Fruit fly (Drosophila melanogaster) whole organism, embryonic: ENCODE data around the gene CG3091.

Experiments
- Awh ChIP-seq: fragments of 200-800 bp; sonication (Bioruptor generic); IDR thresholded peaks from 2 replicates; pipeline ENCODE4, ENCODE4 v1.3.6; 2022; ENCODE audit warnings: missing biosample characterization, missing genetic modification characterization
- CG10654 ChIP-seq: fragments of 200-800 bp; sonication (Bioruptor generic); optimal IDR thresholded peaks from 2 replicates; lab custom pipeline; 2016; ENCODE audit warnings: missing biosample characterization, missing genetic modification characterization
- CG11085 ChIP-seq: fragments of 200-800 bp; sonication (Bioruptor generic); IDR thresholded peaks from 2 replicates; pipeline ENCODE4 v1.3.6; 2022; ENCODE audit warnings: missing biosample characterization, missing genetic modification characterization
- CG12659 ChIP-seq: fragments of 200-800 bp; sonication (Bioruptor generic); optimal IDR thresholded peaks from 3 replicates; lab custom pipeline; 2017; ENCODE audit warnings: mild to moderate bottlenecking, missing biosample characterization, missing genetic modification reagents, missing genetic modification characterization
- CG13287 ChIP-seq: fragments of 200-800 bp; sonication (Bioruptor generic); IDR thresholded peaks from 2 replicates; pipeline ENCODE4 v1.3.6; 2022; ENCODE audit warnings: missing biosample characterization, missing genetic modification characterization; ENCODE audit not compliant: partially characterized antibody
- CG13624 ChIP-seq: fragments of 200-800 bp; sonication (Bioruptor generic); optimal IDR thresholded peaks from 2 replicates; lab custom pipeline; 2016; ENCODE audit warnings: missing biosample characterization, missing genetic modification characterization
- CG13775 ChIP-seq: fragments of 200-800 bp; sonication (Bioruptor generic); optimal IDR thresholded peaks from 3 replicates; lab custom pipeline; 2017; ENCODE audit warnings: missing biosample characterization, mild to moderate bottlenecking, missing genetic modification characterization
- CG13894 ChIP-seq: fragments of 200-800 bp; sonication (Bioruptor generic); optimal IDR thresholded peaks from 3 replicates; lab custom pipeline; 2018; ENCODE audit warnings: missing biosample characterization, mild to moderate bottlenecking, missing genetic modification characterization, moderate library complexity
- CG14014 ChIP-seq: fragments of 200-800 bp; sonication (Bioruptor generic); IDR thresholded peaks from 2 replicates; pipeline ENCODE4 v1.3.6; 2022; ENCODE audit warnings: missing biosample characterization, missing genetic modification characterization
- CG14050 ChIP-seq: fragments of 200-800 bp; sonication (Bioruptor generic); IDR thresholded peaks from 3 replicates; pipeline ENCODE4 v1.3.6; 2022; ENCODE audit warnings: missing biosample characterization, missing genetic modification characterization
- CG15696 ChIP-seq: fragments of 200-800 bp; sonication (Bioruptor generic); optimal IDR thresholded peaks from 2 replicates; lab custom pipeline; 2019; ENCODE audit warnings: missing biosample characterization, mild to moderate bottlenecking, missing genetic modification characterization, moderate library complexity
- CG17829 ChIP-seq: fragments of 200-800 bp; optimal IDR thresholded peaks from 2 replicates; lab custom pipeline; 2019; ENCODE audit warnings: missing biosample characterization, mild to moderate bottlenecking, missing genetic modification characterization, moderate library complexity
- CG1792 ChIP-seq: fragments of 200-800 bp; sonication (Bioruptor generic); optimal IDR thresholded peaks from 2 replicates; lab custom pipeline; 2016; ENCODE audit warnings: missing biosample characterization, missing genetic modification characterization
- CG2202 ChIP-seq: fragments of 200-800 bp; sonication (Bioruptor generic); optimal IDR thresholded peaks from 2 replicates; lab custom pipeline; 2018; ENCODE audit warnings: missing biosample characterization, mild to moderate bottlenecking, missing genetic modification characterization
- CG30403 ChIP-seq: fragments of 200-800 bp; sonication (Bioruptor generic); optimal IDR thresholded peaks from 3 replicates; lab custom pipeline; 2016; ENCODE audit warnings: missing biosample characterization, missing genetic modification characterization
- CG31224 ChIP-seq: fragments of 200-800 bp; sonication (Bioruptor generic); IDR thresholded peaks from 2 replicates; pipeline ENCODE4 v1.3.6; 2022; ENCODE audit warnings: missing biosample characterization, missing genetic modification characterization
- CG31365 ChIP-seq: fragments of 200-800 bp; sonication (Bioruptor generic); optimal IDR thresholded peaks from 2 replicates; lab custom pipeline; 2018; ENCODE audit warnings: missing biosample characterization, mild to moderate bottlenecking, missing genetic modification characterization
- CG32767 ChIP-seq: fragments of 200-800 bp; sonication (Bioruptor generic); IDR thresholded peaks from 2 replicates; pipeline ENCODE4 v1.3.6; 2022; ENCODE audit warnings: missing biosample characterization, missing genetic modification characterization
- CG34224 ChIP-seq: fragments of 200-800 bp; sonication (Bioruptor generic); IDR thresholded peaks from 3 replicates; pipeline ENCODE4 v1.3.6; 2022; ENCODE audit warnings: missing biosample characterization, missing genetic modification characterization; ENCODE audit not compliant: partially characterized antibody
- CG43689 ChIP-seq: fragments of 200-800 bp; sonication (Bioruptor generic); IDR thresholded peaks from 2 replicates; pipeline ENCODE4 v1.3.6; 2022; ENCODE audit warnings: missing biosample characterization, missing genetic modification characterization
- CG7786 ChIP-seq: fragments of 200-800 bp; sonication (Bioruptor generic); optimal IDR thresholded peaks from 2 replicates; lab custom pipeline; 2016; ENCODE audit warnings: missing biosample characterization, missing genetic modification characterization
- CG7987 ChIP-seq: fragments of 200-800 bp; sonication (Bioruptor generic); optimal IDR thresholded peaks from 2 replicates; lab custom pipeline; 2018; ENCODE audit warnings: missing biosample characterization, mild to moderate bottlenecking, missing genetic modification characterization, moderate library complexity
- CG8281 ChIP-seq: fragments of 200-800 bp; sonication (Bioruptor generic); optimal IDR thresholded peaks from 2 replicates; lab custom pipeline; 2018; ENCODE audit warnings: missing biosample characterization, mild to moderate bottlenecking, missing genetic modification characterization, moderate library complexity
- CG8359 ChIP-seq: fragments of 200-800 bp; sonication (Bioruptor generic); optimal IDR thresholded peaks from 2 replicates; lab custom pipeline; 2017; ENCODE audit warnings: missing biosample characterization, mild to moderate bottlenecking, missing genetic modification characterization, borderline replicate concordance
- Camta ChIP-seq: fragments of 200-800 bp; sonication (Bioruptor generic); optimal IDR thresholded peaks from 2 replicates; lab custom pipeline; 2016; ENCODE audit warnings: missing biosample characterization, missing genetic modification characterization
- CoRest ChIP-seq: fragments of 200-800 bp; sonication (Bioruptor generic); optimal IDR thresholded peaks from 3 replicates; lab custom pipeline; 2018; ENCODE audit warnings: missing biosample characterization, mild to moderate bottlenecking, missing genetic modification characterization, moderate library complexity
- Doc2 ChIP-seq: fragments of 200-800 bp; sonication (Bioruptor generic); IDR thresholded peaks from 2 replicates; pipeline ENCODE4 v1.3.6; 2022; ENCODE audit warnings: missing biosample characterization, missing genetic modification characterization
- Doc3 ChIP-seq: fragments of 200-800 bp; sonication (Bioruptor generic); IDR thresholded peaks from 3 replicates; pipeline ENCODE4 v1.3.6; 2022; ENCODE audit warnings: missing biosample characterization, missing genetic modification characterization; ENCODE audit not compliant: partially characterized antibody
- NFAT ChIP-seq: fragments of 200-800 bp; sonication (Bioruptor generic); IDR thresholded peaks from 2 replicates; pipeline ENCODE4 v1.3.6; 2022; ENCODE audit warnings: missing biosample characterization, missing genetic modification characterization
- abd-A ChIP-seq: fragments of 200-800 bp; sonication (Bioruptor generic); optimal IDR thresholded peaks from 3 replicates; lab custom pipeline; 2019; ENCODE audit warnings: missing biosample characterization, mild to moderate bottlenecking, missing genetic modification characterization, moderate library complexity
- ase ChIP-seq: fragments of 200-800 bp; sonication (Bioruptor generic); IDR thresholded peaks from 3 replicates; pipeline ENCODE4 v1.3.6; 2022; ENCODE audit warnings: missing biosample characterization, missing genetic modification characterization
- bbx ChIP-seq: fragments of 200-800 bp; sonication (Bioruptor generic); IDR thresholded peaks from 2 replicates; pipeline ENCODE4 v1.3.6; 2022; ENCODE audit warnings: missing biosample characterization, missing genetic modification characterization; ENCODE audit not compliant: partially characterized antibody
- bcd ChIP-seq: fragments of 200-800 bp; sonication (Bioruptor generic); optimal IDR thresholded peaks from 2 replicates; lab custom pipeline; 2017; ENCODE audit warnings: missing biosample characterization, mild to moderate bottlenecking, missing genetic modification characterization
- cato ChIP-seq: fragments of 200-800 bp; sonication (Bioruptor generic); optimal IDR thresholded peaks from 2 replicates; lab custom pipeline; 2016; ENCODE audit warnings: missing biosample characterization, missing genetic modification characterization, borderline replicate concordance
- chif ChIP-seq, 2 experiments: fragments of 200-800 bp; sonication (Bioruptor generic); optimal IDR thresholded peaks; 3 replicates each; lab custom pipeline; 2016; ENCODE audit warnings: missing biosample characterization in 2 of 2, missing genetic modification characterization in 2 of 2
- chinmo ChIP-seq: fragments of 200-800 bp; sonication (Bioruptor generic); IDR thresholded peaks from 4 replicates; pipeline ENCODE4 v1.3.6; 2022; ENCODE audit warnings: missing biosample characterization, missing genetic modification characterization; ENCODE audit not compliant: partially characterized antibody
- chn ChIP-seq: fragments of 200-800 bp; sonication (Bioruptor generic); optimal IDR thresholded peaks from 2 replicates; lab custom pipeline; 2016; ENCODE audit warnings: missing biosample characterization, missing genetic modification characterization
- crp ChIP-seq, 2 experiments: fragments of 200-800 bp; sonication (Bioruptor generic); optimal IDR thresholded peaks; 2 replicates in 1 of 2; 3 replicates in 1 of 2; lab custom pipeline; 2017; ENCODE audit warnings: missing biosample characterization in 2 of 2, missing genetic modification characterization in 2 of 2, mild to moderate bottlenecking in 1 of 2, moderate library complexity in 1 of 2
- eve ChIP-seq, 2 experiments: fragments of >200 bp; optimal IDR thresholded peaks; 2 replicates each; lab custom pipeline; 2017; ENCODE audit warnings: missing biosample characterization in 2 of 2, missing genetic modification characterization in 2 of 2
- ewg ChIP-seq: fragments of 200-800 bp; sonication (Bioruptor generic); optimal IDR thresholded peaks from 3 replicates; lab custom pipeline; 2017; ENCODE audit warnings: mild to moderate bottlenecking, missing biosample characterization, missing genetic modification reagents, missing genetic modification characterization
- eyg ChIP-seq: fragments of 200-800 bp; sonication (Bioruptor generic); optimal IDR thresholded peaks from 3 replicates; lab custom pipeline; 2016; ENCODE audit warnings: missing biosample characterization, missing genetic modification characterization
- gcm ChIP-seq: fragments of 200-800 bp; sonication (Bioruptor generic); optimal IDR thresholded peaks from 2 replicates; lab custom pipeline; 2019; ENCODE audit warnings: missing biosample characterization, mild to moderate bottlenecking, missing genetic modification characterization, moderate library complexity
- jigr1 ChIP-seq: fragments of 200-800 bp; sonication (Bioruptor generic); IDR thresholded peaks from 3 replicates; pipeline ENCODE4 v1.3.6; 2022; ENCODE audit warnings: missing biosample characterization, missing genetic modification characterization
- knrl ChIP-seq: fragments of 200-800 bp; sonication (Bioruptor generic); IDR thresholded peaks from 3 replicates; pipeline ENCODE4 v1.3.6; 2022; ENCODE audit warnings: missing biosample characterization, missing genetic modification characterization; ENCODE audit not compliant: partially characterized antibody
- lmd ChIP-seq: fragments of 200-800 bp; sonication (Bioruptor generic); IDR thresholded peaks from 2 replicates; pipeline ENCODE4 v1.3.6; 2022; ENCODE audit warnings: missing biosample characterization, missing genetic modification characterization
- mirr ChIP-seq: fragments of 200-800 bp; sonication (Bioruptor generic); optimal IDR thresholded peaks from 3 replicates; lab custom pipeline; 2018; ENCODE audit warnings: missing biosample characterization, mild to moderate bottlenecking, missing genetic modification characterization
- psq ChIP-seq: fragments of 200-800 bp; sonication (Bioruptor generic); optimal IDR thresholded peaks from 2 replicates; lab custom pipeline; 2017; ENCODE audit warnings: missing biosample characterization, missing genetic modification characterization
- sd ChIP-seq: fragments of 200-800 bp; sonication (Bioruptor generic); optimal IDR thresholded peaks from 3 replicates; lab custom pipeline; 2018; ENCODE audit warnings: missing biosample characterization, mild to moderate bottlenecking, missing genetic modification characterization, moderate library complexity
- sob ChIP-seq: fragments of 200-800 bp; sonication (Bioruptor generic); IDR thresholded peaks from 2 replicates; pipeline ENCODE4 v1.3.6; 2022; ENCODE audit warnings: missing biosample characterization, missing genetic modification characterization
- stwl ChIP-seq: fragments of 200-800 bp; sonication (Bioruptor generic); optimal IDR thresholded peaks from 3 replicates; lab custom pipeline; 2018; ENCODE audit warnings: missing biosample characterization, mild to moderate bottlenecking, missing genetic modification characterization, moderate library complexity
- yki ChIP-seq: fragments of >200 bp; optimal IDR thresholded peaks from 3 replicates; lab custom pipeline; 2018

Gene CG3091

DNA sequence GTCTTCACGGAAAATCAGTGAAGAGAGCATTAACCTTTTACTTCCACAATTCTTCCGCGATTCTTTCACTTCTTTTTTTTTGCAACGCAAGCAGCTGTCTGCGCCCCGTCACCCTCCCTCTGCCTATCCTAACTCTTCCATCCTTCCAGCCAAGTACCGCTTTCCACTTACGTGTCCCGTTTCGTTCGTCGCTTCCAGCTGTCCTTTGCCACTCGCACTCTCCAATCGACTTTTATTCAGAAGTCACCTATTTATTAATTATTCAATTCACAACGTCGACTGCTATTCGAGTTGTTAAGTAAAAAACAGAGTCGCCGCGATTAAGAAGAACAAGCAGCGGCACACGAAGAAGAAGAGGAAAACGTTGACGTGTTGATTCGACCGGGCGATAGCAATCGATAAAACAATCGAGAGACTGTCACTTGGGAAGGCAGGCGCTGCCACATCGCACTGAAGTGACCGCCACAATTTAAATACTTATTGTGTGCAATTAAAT, 20.8 kb upstream of the CG3091 start, which contains the start of gene Grp170 (continued):
- TF ChIP-seq CoRest (no peak), CG7987 (GFP tag; lab: Kevin White, UChicago) (peak; percentile 19), CG32767 (no peak), Awh (GFP tag; lab: Robert Waterston, UW) (no peak), stwl (peak; percentile 52), CG13287 (GFP tag; lab: Robert Waterston, UW) (peak; percentile 93), bbx (peak; percentile 92), chn (GFP tag; lab: Kevin White, UChicago) (no peak), CG13624 (GFP tag; lab: Kevin White, UChicago) (peak; percentile 6), knrl (GFP tag; lab: Robert Waterston, UW) (peak; percentile 87), CG12659 (GFP tag; lab: Kevin White, UChicago) (peak; percentile 44), gcm (GFP tag; lab: Kevin White, UChicago) (no peak), CG34224 (GFP tag; lab: Robert Waterston, UW) (peak; percentile 79), CG14050 (no peak), cato (GFP tag; lab: Kevin White, UChicago) (no peak), sob (GFP tag; lab: Robert Waterston, UW) (0 out of 2 replicates have a peak, but pooled peaks have one; percentile 18), CG10654 (GFP tag; lab: Kevin White, UChicago) (no peak), CG17829 (tag; lab: Kevin White, UChicago) (peak; percentile 22), CG13894 (tag; lab: Kevin White, UChicago) (peak; percentile 35), CG31224 (no peak), jigr1 (GFP tag; lab: Robert Waterston, UW) (no peak), bcd (GFP tag; lab: Kevin White, UChicago) (no peak), CG7786 (GFP tag; lab: Kevin White, UChicago) (no peak), lmd (no peak), chif (GFP tag; optimal IDR thresholded peaks at IDR 0.05; lab: Kevin White, UChicago) (no peak), Camta (no peak), eve (GFP tag; optimal IDR thresholded peaks at IDR 0.05; lab: Kevin White, UChicago) (no peak), CG8359 (GFP tag; lab: Kevin White, UChicago) (no peak), CG8281 (tag; lab: Kevin White, UChicago) (no peak), CG11085 (GFP tag; lab: Robert Waterston, UW) (no peak), mirr (no peak), sd (tag; lab: Kevin White, UChicago) (no peak), crp (GFP tag; optimal IDR thresholded peaks at IDR 0.05; lab: Kevin White, UChicago) (peak in 1 of 2 experiments; percentile 53), abd-A (tag; lab: Kevin White, UChicago) (no peak), CG14014 (no peak), CG30403 (GFP tag; lab: Kevin White, UChicago) (no peak), Doc2 (GFP tag; lab: Robert Waterston, UW) (no peak), chinmo (GFP tag; lab: Robert Waterston, UW) (peak; percentile 90; the same call in 3 of the 4 replicates), CG43689 (no peak), NFAT (GFP tag; lab: Robert Waterston, UW) (no peak), CG13775 (GFP tag; lab: Kevin White, UChicago) (no peak), Doc3 (GFP tag; lab: Robert Waterston, UW) (peak; percentile 69), psq (GFP tag; lab: Kevin White, UChicago) (no peak), CG1792 (no peak), eyg (GFP tag; lab: Kevin White, UChicago) (no peak), CG15696 (tag; lab: Kevin White, UChicago) (no peak), CG31365 (no peak), ewg (GFP tag; lab: Kevin White, UChicago) (no peak), CG2202 (tag; lab: Kevin White, UChicago) (no peak), yki (lab: Kevin White, UChicago) (no peak), ase (GFP tag; lab: Robert Waterston, UW) (no peak)
